Worm (Caenorhabditis elegans) whole organism, late embryonic: ENCODE measurements around the gene nspb-7.
A peak's percentile ranks its signal among the peaks of the same experiment; 100 is the strongest.

ENCODE experiments used
- C08G9.2 ChIP-seq: sonication (generic microtip); optimal IDR thresholded peaks from 2 replicates; lab custom pipeline; 2016; ENCODE audit warnings: mild to moderate bottlenecking, missing genetic modification characterization, moderate library complexity, missing compliant biosample characterization
- C38D4.7 ChIP-seq: fragments of 200-800 bp; sonication (Bioruptor generic); optimal IDR thresholded peaks from 2 replicates; lab custom pipeline; 2018; ENCODE audit warnings: mild to moderate bottlenecking, missing genetic modification characterization, moderate library complexity, missing compliant biosample characterization
- F13H6.1 ChIP-seq: sonication (generic microtip); optimal IDR thresholded peaks from 2 replicates; lab custom pipeline; 2016; ENCODE audit warnings: missing genetic modification characterization, missing compliant biosample characterization
- K02D7.2 ChIP-seq: sonication (generic microtip); optimal IDR thresholded peaks from 2 replicates; lab custom pipeline; 2017; ENCODE audit warnings: mild to moderate bottlenecking, missing genetic modification characterization, missing compliant biosample characterization
- K09A11.1 ChIP-seq: sonication (generic microtip); optimal IDR thresholded peaks from 2 replicates; lab custom pipeline; 2017; ENCODE audit warnings: antibody characterized with exemption, mild to moderate bottlenecking, missing genetic modification characterization, missing compliant biosample characterization; ENCODE audit not compliant: insufficient read depth
- T23F11.4 ChIP-seq: fragments of 200-800 bp; sonication (Bioruptor generic); optimal IDR thresholded peaks from 2 replicates; lab custom pipeline; 2018; ENCODE audit warnings: mild to moderate bottlenecking, missing genetic modification characterization, missing compliant biosample characterization
- ahr-1 ChIP-seq: sonication (generic microtip); optimal IDR thresholded peaks from 2 replicates; lab custom pipeline; 2016; ENCODE audit warnings: missing genetic modification characterization, missing compliant biosample characterization
- ceh-14 ChIP-seq: sonication (generic microtip); optimal IDR thresholded peaks from 2 replicates; lab custom pipeline; 2016; ENCODE audit warnings: missing genotype, missing genetic modification characterization, missing compliant biosample characterization
- ceh-22 ChIP-seq: sonication (generic microtip); optimal IDR thresholded peaks from 2 replicates; lab custom pipeline; 2017; ENCODE audit warnings: missing biosample characterization, missing genetic modification characterization
- ceh-24 ChIP-seq: sonication (generic microtip); optimal IDR thresholded peaks from 2 replicates; lab custom pipeline; 2016; ENCODE audit warnings: mild to moderate bottlenecking, missing genetic modification characterization, missing compliant biosample characterization
- ceh-48 ChIP-seq: sonication (generic microtip); optimal IDR thresholded peaks from 2 replicates; lab custom pipeline; 2016; ENCODE audit warnings: missing genetic modification characterization, inconsistent platforms, missing compliant biosample characterization
- ceh-9 ChIP-seq: sonication (generic microtip); optimal IDR thresholded peaks from 2 replicates; lab custom pipeline; 2016; ENCODE audit warnings: mild to moderate bottlenecking, missing genetic modification characterization, inconsistent platforms, missing compliant biosample characterization
- che-1 ChIP-seq: sonication (generic microtip); optimal IDR thresholded peaks from 2 replicates; lab custom pipeline; 2016; ENCODE audit warnings: mild to moderate bottlenecking, missing genetic modification characterization, missing compliant biosample characterization
- dmd-4 ChIP-seq: sonication (generic microtip); optimal IDR thresholded peaks from 2 replicates; lab custom pipeline; 2016; ENCODE audit warnings: borderline replicate concordance, missing genetic modification characterization, missing compliant biosample characterization
- elt-2 ChIP-seq: sonication (generic microtip); optimal IDR thresholded peaks from 2 replicates; lab custom pipeline; 2016; ENCODE audit warnings: missing genetic modification reagents, missing genetic modification characterization, missing compliant biosample characterization
- ets-4 ChIP-seq: sonication (generic microtip); optimal IDR thresholded peaks from 2 replicates; lab custom pipeline; 2016; ENCODE audit warnings: missing genetic modification characterization, missing compliant biosample characterization
- eyg-1 ChIP-seq: sonication (generic microtip); optimal IDR thresholded peaks from 2 replicates; lab custom pipeline; 2016; ENCODE audit warnings: missing genotype, missing genetic modification characterization, missing compliant biosample characterization
- fkh-6 ChIP-seq: sonication (generic microtip); optimal IDR thresholded peaks from 2 replicates; lab custom pipeline; 2016; ENCODE audit warnings: missing genetic modification characterization, missing compliant biosample characterization
- hlh-13 ChIP-seq: fragments of 200-800 bp; sonication (Bioruptor generic); optimal IDR thresholded peaks from 2 replicates; lab custom pipeline; 2018; ENCODE audit warnings: mild to moderate bottlenecking, missing genetic modification characterization, missing compliant biosample characterization
- hlh-15 ChIP-seq: sonication (generic microtip); optimal IDR thresholded peaks from 2 replicates; lab custom pipeline; 2016; ENCODE audit warnings: missing genetic modification characterization, missing compliant biosample characterization
- hlh-6 ChIP-seq: sonication (generic microtip); optimal IDR thresholded peaks from 2 replicates; lab custom pipeline; 2016; ENCODE audit warnings: missing genotype, missing genetic modification characterization, missing compliant biosample characterization
- hlh-8 ChIP-seq: sonication (generic microtip); optimal IDR thresholded peaks from 2 replicates; lab custom pipeline; 2016; ENCODE audit warnings: missing genotype, missing genetic modification characterization, missing compliant biosample characterization
- lim-6 ChIP-seq: sonication (generic microtip); optimal IDR thresholded peaks from 2 replicates; lab custom pipeline; 2016; ENCODE audit warnings: missing genetic modification characterization, missing compliant biosample characterization
- nfya-1 ChIP-seq: sonication (generic microtip); optimal IDR thresholded peaks from 2 replicates; lab custom pipeline; 2017; ENCODE audit warnings: missing genetic modification characterization, mild to moderate bottlenecking, missing compliant biosample characterization, antibody characterized with exemption, moderate library complexity
- npax-4 ChIP-seq: sonication (generic microtip); optimal IDR thresholded peaks from 2 replicates; lab custom pipeline; 2016; ENCODE audit warnings: missing genetic modification characterization, missing compliant biosample characterization
- odd-2 ChIP-seq: sonication (generic microtip); optimal IDR thresholded peaks from 2 replicates; lab custom pipeline; 2017; ENCODE audit warnings: antibody characterized with exemption, mild to moderate bottlenecking, missing genetic modification characterization, missing compliant biosample characterization
- pat-9 ChIP-seq: fragments of 200-800 bp; sonication (Bioruptor generic); optimal IDR thresholded peaks from 2 replicates; lab custom pipeline; 2018; ENCODE audit warnings: mild to moderate bottlenecking, missing genetic modification characterization, moderate library complexity, missing compliant biosample characterization
- pax-1 ChIP-seq: fragments of 150-350 bp; optimal IDR thresholded peaks from 2 replicates; lab custom pipeline; 2014; ENCODE audit warnings: missing biosample characterization, missing genetic modification characterization
- pha-2 ChIP-seq: sonication (generic microtip); optimal IDR thresholded peaks from 2 replicates; lab custom pipeline; 2017; ENCODE audit warnings: mild to moderate bottlenecking, missing genetic modification characterization, missing compliant biosample characterization
- pha-4 ChIP-seq: fragments of 150-350 bp; optimal IDR thresholded peaks from 2 replicates; lab custom pipeline; 2018; ENCODE audit warnings: missing biosample characterization, missing genetic modification reagents, missing genetic modification characterization
- pqm-1 ChIP-seq: sonication (generic microtip); optimal IDR thresholded peaks from 2 replicates; lab custom pipeline; 2016; ENCODE audit warnings: missing genetic modification characterization, missing compliant biosample characterization
- pros-1 ChIP-seq: fragments of 150-350 bp; optimal IDR thresholded peaks from 2 replicates; lab custom pipeline; 2014; ENCODE audit warnings: missing biosample characterization, missing genetic modification reagents, missing genetic modification characterization
- rnt-1 ChIP-seq: sonication (generic microtip); optimal IDR thresholded peaks from 2 replicates; lab custom pipeline; 2016; ENCODE audit warnings: missing genetic modification characterization, missing compliant biosample characterization
- sox-4 ChIP-seq: sonication (generic microtip); optimal IDR thresholded peaks from 2 replicates; lab custom pipeline; 2017; ENCODE audit warnings: mild to moderate bottlenecking, missing genetic modification characterization, inconsistent platforms, missing compliant biosample characterization
- syd-9 ChIP-seq: sonication (generic microtip); optimal IDR thresholded peaks from 2 replicates; lab custom pipeline; 2016; ENCODE audit warnings: mild to moderate bottlenecking, missing genetic modification characterization, moderate library complexity, missing compliant biosample characterization
- tbx-2 ChIP-seq: sonication (generic microtip); optimal IDR thresholded peaks from 2 replicates; lab custom pipeline; 2016; ENCODE audit warnings: missing genetic modification characterization, missing compliant biosample characterization
- tbx-7 ChIP-seq: sonication (generic microtip); optimal IDR thresholded peaks from 2 replicates; lab custom pipeline; 2016; ENCODE audit warnings: missing genotype, missing genetic modification characterization, missing compliant biosample characterization
- unc-42 ChIP-seq: sonication (generic microtip); optimal IDR thresholded peaks from 2 replicates; lab custom pipeline; 2016; ENCODE audit warnings: missing genotype, missing genetic modification characterization, missing compliant biosample characterization
- zip-5 ChIP-seq: sonication (generic microtip); optimal IDR thresholded peaks from 2 replicates; lab custom pipeline; 2016; ENCODE audit warnings: missing genetic modification characterization, missing compliant biosample characterization
- ztf-16 ChIP-seq: sonication (generic microtip); optimal IDR thresholded peaks from 2 replicates; lab custom pipeline; 2017; ENCODE audit warnings: missing genetic modification characterization, missing compliant biosample characterization

Gene nspb-7

DNA sequence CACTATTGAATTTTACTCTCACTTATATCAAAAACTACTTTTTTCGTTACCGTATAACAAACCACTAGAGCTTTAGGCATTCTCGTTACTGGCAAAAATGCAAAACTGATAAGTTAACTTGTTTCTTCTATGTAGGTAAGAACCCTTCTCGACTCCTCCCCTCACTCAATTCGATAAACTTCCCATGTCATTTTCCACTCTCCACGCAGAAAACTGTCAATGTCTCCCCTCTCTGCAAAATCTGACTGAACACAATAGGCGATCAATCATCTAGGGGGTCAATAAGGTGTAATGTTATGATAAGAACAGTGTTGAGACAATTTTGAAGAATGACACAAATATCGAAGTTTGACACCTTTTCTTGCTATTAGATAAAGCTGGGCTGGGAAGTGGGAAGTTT lies 40.7 kb downstream of the nspb-7 start:
- TF ChIP-seq tbx-7 (tag; lab: Kevin White, UChicago) = no peak

DNA sequence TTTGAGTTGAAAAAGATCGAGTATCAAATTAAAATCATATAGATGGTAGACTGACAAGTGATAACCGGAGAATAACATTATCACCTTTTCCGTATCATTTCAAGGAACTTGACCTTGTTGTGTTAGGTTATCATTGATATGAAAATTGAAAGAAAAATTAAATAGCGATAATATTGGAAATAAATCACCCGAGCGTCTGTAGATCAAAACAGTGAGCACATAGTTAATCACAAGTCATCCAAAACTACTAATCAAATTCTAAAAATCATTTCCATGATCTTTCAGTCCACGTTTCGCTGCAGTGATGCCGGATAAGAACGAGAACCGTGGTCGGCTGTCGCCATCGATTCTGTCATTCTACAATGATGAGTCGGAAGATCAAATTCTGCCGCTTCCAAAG lies 41.7 kb downstream of the nspb-7 start:
- no peak for TF ChIP-seq ets-4
- TF ChIP-seq elt-2 (tag; lab: Kevin White, UChicago) = peak; percentile 33
- TF ChIP-seq, all 69 proteins: peak for 1

ce11 chrII:14620730-14621129 lies 42.6 kb downstream of the nspb-7 start:
- TF ChIP-seq pax-1 (tag; lab: Kevin White, UChicago) = no peak
- TF ChIP-seq C08G9.2 (tag; lab: Kevin White, UChicago) = no peak
- TF ChIP-seq ceh-24 (tag; lab: Kevin White, UChicago) = no peak
- no peak for TF ChIP-seq hlh-8
- no peak for TF ChIP-seq syd-9 (tag; lab: Kevin White, UChicago)
- no peak for TF ChIP-seq ceh-48 (tag; lab: Kevin White, UChicago)
- TF ChIP-seq pha-2 (tag; lab: Kevin White, UChicago) = no peak
- no peak for TF ChIP-seq C38D4.7 (GFP tag; lab: Kevin White, UChicago)
- no peak for TF ChIP-seq tbx-2 (tag; lab: Kevin White, UChicago)
- no peak for TF ChIP-seq fkh-6
- no peak for TF ChIP-seq F13H6.1 (tag; lab: Kevin White, UChicago)
- TF ChIP-seq ceh-14 = no peak
- no peak for TF ChIP-seq zip-5 (tag; lab: Kevin White, UChicago)
- TF ChIP-seq eyg-1 (tag; lab: Kevin White, UChicago) = no peak
- TF ChIP-seq hlh-6 (tag; lab: Kevin White, UChicago) = no peak
- no peak for TF ChIP-seq dmd-4 (tag; lab: Kevin White, UChicago)
- TF ChIP-seq K02D7.2 (tag; lab: Kevin White, UChicago) = no peak
- no peak for TF ChIP-seq ceh-9 (tag; lab: Kevin White, UChicago)

ce11 chrII:14622758-14623157 lies 44.6 kb downstream of the nspb-7 start, which contains the start of gene mltn-10:
Gene mltn-10, plus strand, starts transcription at chrII:14623058.
- no peak for TF ChIP-seq syd-9 (tag; lab: Kevin White, UChicago)
- no peak for TF ChIP-seq hlh-15 (tag; lab: Kevin White, UChicago)
- TF ChIP-seq eyg-1 (tag; lab: Kevin White, UChicago) = no peak
- no peak for TF ChIP-seq pat-9 (tag; lab: Kevin White, UChicago)
- no peak for TF ChIP-seq pros-1 (tag; lab: Kevin White, UChicago)
- TF ChIP-seq tbx-7 (tag; lab: Kevin White, UChicago) = no peak
- TF ChIP-seq K09A11.1 (tag; lab: Kevin White, UChicago) = no peak
- TF ChIP-seq odd-2 = no peak
- TF ChIP-seq sox-4 (tag; lab: Kevin White, UChicago) = no peak
- no peak for TF ChIP-seq nfya-1 (tag; lab: Kevin White, UChicago)
- no peak for TF ChIP-seq che-1 (tag; lab: Kevin White, UChicago)
- TF ChIP-seq T23F11.4 (GFP tag; lab: Kevin White, UChicago) = no peak
- no peak for TF ChIP-seq pha-4 (tag; lab: Kevin White, UChicago)
- TF ChIP-seq ceh-22 (tag; lab: Kevin White, UChicago) = no peak
- no peak for TF ChIP-seq pqm-1 (tag; lab: Kevin White, UChicago)
- TF ChIP-seq npax-4 (tag; lab: Kevin White, UChicago) = no peak
- TF ChIP-seq ahr-1 (tag; lab: Kevin White, UChicago) = no peak
- TF ChIP-seq hlh-8 = no peak
- TF ChIP-seq, all 69 proteins: peak for 0

ce11 chrII:14626883-14627282 lies 48.8 kb downstream of the nspb-7 start:
- TF ChIP-seq eyg-1 (tag; lab: Kevin White, UChicago) (no peak), ceh-22 (tag; lab: Kevin White, UChicago) (no peak), hlh-13 (GFP tag; lab: Kevin White, UChicago) (no peak), pha-2 (tag; lab: Kevin White, UChicago) (no peak), che-1 (tag; lab: Kevin White, UChicago) (no peak), unc-42 (tag; lab: Kevin White, UChicago) (no peak), hlh-8 (no peak), sox-4 (tag; lab: Kevin White, UChicago) (no peak), K09A11.1 (tag; lab: Kevin White, UChicago) (no peak), lim-6 (tag; lab: Kevin White, UChicago) (no peak), npax-4 (tag; lab: Kevin White, UChicago) (no peak), rnt-1 (tag; lab: Kevin White, UChicago) (no peak), ztf-16 (tag; lab: Kevin White, UChicago) (no peak)
